Worm (Caenorhabditis elegans) whole organism, mixed stage, embryonic: ENCODE measurements around the gene srh-300.

Source experiments
- M03D4.4 ChIP-seq: sonication (generic microtip); optimal IDR thresholded peaks from 2 replicates; lab custom pipeline; 2017; ENCODE audit warnings: mild to moderate bottlenecking, missing genetic modification characterization, missing compliant biosample characterization
- bed-3 ChIP-seq: fragments of 200-800 bp; sonication (Bioruptor generic); optimal IDR thresholded peaks from 3 replicates; lab custom pipeline; 2018; ENCODE audit warnings: mild to moderate bottlenecking, missing genetic modification characterization, moderate library complexity, missing compliant biosample characterization
- blmp-1 ChIP-seq: fragments of 150-350 bp; optimal IDR thresholded peaks from 2 replicates; lab custom pipeline; 2014; ENCODE audit warnings: missing biosample characterization, missing genetic modification characterization
- ceh-39 ChIP-seq: fragments of 150-350 bp; optimal IDR thresholded peaks from 2 replicates; lab custom pipeline; 2014; ENCODE audit warnings: missing biosample characterization, missing genetic modification characterization
- ceh-43 ChIP-seq: fragments of 200-800 bp; sonication (Bioruptor generic); optimal IDR thresholded peaks from 2 replicates; lab custom pipeline; 2018; ENCODE audit warnings: mild to moderate bottlenecking, missing genetic modification characterization, moderate library complexity, missing compliant biosample characterization
- ceh-83 ChIP-seq: fragments of 200-800 bp; sonication (Bioruptor generic); optimal IDR thresholded peaks from 2 replicates; lab custom pipeline; 2018; ENCODE audit warnings: mild to moderate bottlenecking, missing genetic modification characterization, missing compliant biosample characterization
- ces-1 ChIP-seq: fragments of 150-350 bp; optimal IDR thresholded peaks from 2 replicates; lab custom pipeline; 2014; ENCODE audit warnings: missing biosample characterization, missing genetic modification reagents, missing genetic modification characterization
- drap-1 ChIP-seq: fragments of 200-800 bp; sonication (Bioruptor generic); optimal IDR thresholded peaks from 3 replicates; lab custom pipeline; 2018; ENCODE audit warnings: mild to moderate bottlenecking, missing genetic modification characterization, missing compliant biosample characterization
- elt-1 ChIP-seq: sonication (generic microtip); optimal IDR thresholded peaks from 2 replicates; lab custom pipeline; 2017; ENCODE audit warnings: missing genetic modification characterization, mild to moderate bottlenecking, missing compliant biosample characterization, antibody characterized with exemption, moderate library complexity, borderline replicate concordance; ENCODE audit not compliant: insufficient read depth
- elt-3 ChIP-seq: fragments of 150-350 bp; optimal IDR thresholded peaks from 2 replicates; lab custom pipeline; 2014; ENCODE audit warnings: missing biosample characterization, missing genetic modification characterization
- flh-1 ChIP-seq: fragments of 200-800 bp; sonication (Bioruptor generic); optimal IDR thresholded peaks from 2 replicates; lab custom pipeline; 2018; ENCODE audit warnings: mild to moderate bottlenecking, missing genetic modification characterization, moderate library complexity, missing compliant biosample characterization
- ham-2 ChIP-seq: fragments of 200-800 bp; sonication (Bioruptor generic); optimal IDR thresholded peaks from 2 replicates; lab custom pipeline; 2018; ENCODE audit warnings: mild to moderate bottlenecking, missing genetic modification characterization, missing compliant biosample characterization
- hlh-1 ChIP-seq: fragments of 150-350 bp; optimal IDR thresholded peaks from 2 replicates; lab custom pipeline; 2014; ENCODE audit warnings: missing biosample characterization, missing genetic modification reagents, missing genetic modification characterization
- lin-13 ChIP-seq: fragments of 150-350 bp; optimal IDR thresholded peaks from 2 replicates; lab custom pipeline; 2014; ENCODE audit warnings: missing biosample characterization, missing genetic modification characterization
- lin-32 ChIP-seq: fragments of 200-800 bp; sonication (Bioruptor generic); optimal IDR thresholded peaks from 2 replicates; lab custom pipeline; 2018; ENCODE audit warnings: mild to moderate bottlenecking, missing genetic modification characterization, missing compliant biosample characterization
- lsy-2 ChIP-seq: fragments of 150-350 bp; optimal IDR thresholded peaks from 2 replicates; lab custom pipeline; 2014; ENCODE audit warnings: missing biosample characterization, missing genetic modification characterization
- mab-5 ChIP-seq: fragments of 150-350 bp; optimal IDR thresholded peaks from 2 replicates; lab custom pipeline; 2014; ENCODE audit warnings: missing biosample characterization, missing genetic modification characterization
- mep-1 ChIP-seq: fragments of 150-350 bp; optimal IDR thresholded peaks from 2 replicates; lab custom pipeline; 2017; ENCODE audit warnings: missing biosample characterization, missing genetic modification reagents, missing genetic modification characterization, inconsistent platforms
- mls-2 ChIP-seq: sonication (generic microtip); optimal IDR thresholded peaks from 2 replicates; lab custom pipeline; 2016; ENCODE audit warnings: mild to moderate bottlenecking, missing genetic modification characterization, moderate library complexity, missing compliant biosample characterization
- nhr-12 ChIP-seq: fragments of 150-350 bp; optimal IDR thresholded peaks from 2 replicates; lab custom pipeline; 2014; ENCODE audit warnings: missing biosample characterization, missing genetic modification characterization
- nhr-2 ChIP-seq: fragments of 150-350 bp; optimal IDR thresholded peaks from 2 replicates; lab custom pipeline; 2014; ENCODE audit warnings: missing biosample characterization, missing genetic modification characterization
- nhr-237 ChIP-seq: fragments of 150-350 bp; optimal IDR thresholded peaks from 2 replicates; lab custom pipeline; 2014; ENCODE audit warnings: missing biosample characterization, missing genetic modification characterization
- nhr-28 ChIP-seq: fragments of 150-350 bp; optimal IDR thresholded peaks from 2 replicates; lab custom pipeline; 2014; ENCODE audit warnings: missing biosample characterization, missing genetic modification characterization
- sem-2 ChIP-seq: fragments of 200-800 bp; sonication (Bioruptor generic); optimal IDR thresholded peaks from 2 replicates; lab custom pipeline; 2018; ENCODE audit warnings: mild to moderate bottlenecking, missing genetic modification characterization, missing compliant biosample characterization
- snpc-4 ChIP-seq: fragments of 150-350 bp; optimal IDR thresholded peaks from 2 replicates; lab custom pipeline; 2014; ENCODE audit warnings: missing biosample characterization, missing genetic modification characterization
- sptf-1 ChIP-seq: sonication (generic microtip); optimal IDR thresholded peaks from 2 replicates; lab custom pipeline; 2017; ENCODE audit warnings: mild to moderate bottlenecking, missing genetic modification characterization, moderate library complexity, missing compliant biosample characterization
- tbx-8 ChIP-seq: fragments of 200-800 bp; sonication (Bioruptor generic); optimal IDR thresholded peaks from 2 replicates; lab custom pipeline; 2018; ENCODE audit warnings: mild to moderate bottlenecking, missing genetic modification characterization, moderate library complexity, missing compliant biosample characterization
- unc-120 ChIP-seq: sonication (generic microtip); optimal IDR thresholded peaks from 2 replicates; lab custom pipeline; 2017; ENCODE audit warnings: missing genetic modification characterization, missing compliant biosample characterization; ENCODE audit not compliant: poor library complexity, severe bottlenecking
- unc-39 ChIP-seq: fragments of 150-350 bp; optimal IDR thresholded peaks from 2 replicates; lab custom pipeline; 2014; ENCODE audit warnings: missing biosample characterization, missing genetic modification characterization
- unc-62 ChIP-seq: fragments of 150-350 bp; optimal IDR thresholded peaks from 2 replicates; lab custom pipeline; 2014; ENCODE audit warnings: missing biosample characterization, missing genetic modification reagents, missing genetic modification characterization
- zip-8 ChIP-seq: fragments of 150-350 bp; optimal IDR thresholded peaks from 2 replicates; lab custom pipeline; 2014; ENCODE audit warnings: missing biosample characterization, missing genetic modification characterization
- ztf-11 ChIP-seq: fragments of 150-350 bp; optimal IDR thresholded peaks from 2 replicates; lab custom pipeline; 2014; ENCODE audit warnings: missing biosample characterization, missing genetic modification characterization

The srh-300 gene

ce11 chrV:17812127-17812526 lies 9.8 kb upstream of the srh-300 start:
- TF ChIP-seq hlh-1 (no peak), ces-1 (no peak), blmp-1 (tag; lab: Kevin White, UChicago) (no peak), ceh-83 (GFP tag; lab: Kevin White, UChicago) (no peak)
- TF ChIP-seq, all 35 proteins: peak for 0

- TF ChIP-seq zip-8 (tag; lab: Kevin White, UChicago) (no peak), lin-32 (no peak), snpc-4 (tag; lab: Kevin White, UChicago) (no peak), M03D4.4 (tag; lab: Kevin White, UChicago) (no peak), lin-13 (no peak), unc-39 (no peak), nhr-2 (tag; lab: Kevin White, UChicago) (no peak), blmp-1 (tag; lab: Kevin White, UChicago) (no peak), mep-1 (no peak), sem-2 (no peak), flh-1 (GFP tag; lab: Kevin White, UChicago) (no peak), nhr-12 (no peak), hlh-1 (no peak), elt-1 (tag; lab: Kevin White, UChicago) (no peak), nhr-28 (tag; lab: Kevin White, UChicago) (no peak), nhr-237 (tag; lab: Kevin White, UChicago) (no peak), ceh-39 (tag; lab: Kevin White, UChicago) (no peak)
Observed at ce11 chrV:17818567-17818966, 3.3 kb upstream of the srh-300 start, which contains the start of gene srh-298. TSS of gene srh-298 (plus strand) at chrV:17818867.

ce11 chrV:17819704-17820103 lies 2.2 kb upstream of the srh-300 start:
- no peak for TF ChIP-seq drap-1 (GFP tag; lab: Kevin White, UChicago)
- TF ChIP-seq sem-2, result no peak
- no peak for TF ChIP-seq lin-13
- TF ChIP-seq unc-62, result no peak
- TF ChIP-seq nhr-2 (tag; lab: Kevin White, UChicago), result no peak
- no peak for TF ChIP-seq lin-32
- no peak for TF ChIP-seq ceh-39 (tag; lab: Kevin White, UChicago)
- TF ChIP-seq ceh-83 (GFP tag; lab: Kevin White, UChicago), result no peak
- TF ChIP-seq ztf-11 (tag; lab: Kevin White, UChicago), result no peak
- TF ChIP-seq blmp-1 (tag; lab: Kevin White, UChicago), result no peak
- no peak for TF ChIP-seq hlh-1
- no peak for TF ChIP-seq M03D4.4 (tag; lab: Kevin White, UChicago)
- TF ChIP-seq lsy-2 (tag; lab: Kevin White, UChicago), result no peak
- no peak for TF ChIP-seq nhr-237 (tag; lab: Kevin White, UChicago)
- TF ChIP-seq mab-5 (tag; lab: Kevin White, UChicago), result no peak
- no peak for TF ChIP-seq tbx-8 (GFP tag; lab: Kevin White, UChicago)

- TF ChIP-seq unc-120 (tag; lab: Kevin White, UChicago) (no peak), elt-3 (no peak), unc-39 (no peak), tbx-8 (GFP tag; lab: Kevin White, UChicago) (no peak), ham-2 (no peak), ztf-11 (tag; lab: Kevin White, UChicago) (no peak), ces-1 (no peak), blmp-1 (tag; lab: Kevin White, UChicago) (no peak), bed-3 (GFP tag; lab: Kevin White, UChicago) (no peak), ceh-43 (no peak), ceh-83 (GFP tag; lab: Kevin White, UChicago) (no peak), elt-1 (tag; lab: Kevin White, UChicago) (no peak), mep-1 (no peak), zip-8 (tag; lab: Kevin White, UChicago) (no peak), nhr-2 (tag; lab: Kevin White, UChicago) (no peak), sptf-1 (no peak)
- TF ChIP-seq, all 35 proteins: peak for 0
Observed at ce11 chrV:17824610-17825009, 2.7 kb downstream of the srh-300 start, which contains the start of gene srh-301. TSS of gene srh-301 (plus strand) at chrV:17824910.

- TF ChIP-seq mls-2 (tag; lab: Kevin White, UChicago), result no peak
- no peak for TF ChIP-seq elt-1 (tag; lab: Kevin White, UChicago)
- no peak for TF ChIP-seq nhr-28 (tag; lab: Kevin White, UChicago)
- TF ChIP-seq snpc-4 (tag; lab: Kevin White, UChicago), result no peak
- TF ChIP-seq ceh-39 (tag; lab: Kevin White, UChicago), result no peak
- TF ChIP-seq unc-39, result no peak
- TF ChIP-seq ztf-11 (tag; lab: Kevin White, UChicago), result no peak
- no peak for TF ChIP-seq mab-5 (tag; lab: Kevin White, UChicago)
- no peak for TF ChIP-seq flh-1 (GFP tag; lab: Kevin White, UChicago)
Observed at ce11 chrV:17828310-17828709, 6.4 kb downstream of the srh-300 start, which contains the start of gene srh-304. TSS of gene srh-304 (plus strand) at chrV:17828610.
